Worm (Caenorhabditis elegans): ENCODE measurements around the gene Y73C8C.8.

The Y73C8C.8 gene

DNA sequence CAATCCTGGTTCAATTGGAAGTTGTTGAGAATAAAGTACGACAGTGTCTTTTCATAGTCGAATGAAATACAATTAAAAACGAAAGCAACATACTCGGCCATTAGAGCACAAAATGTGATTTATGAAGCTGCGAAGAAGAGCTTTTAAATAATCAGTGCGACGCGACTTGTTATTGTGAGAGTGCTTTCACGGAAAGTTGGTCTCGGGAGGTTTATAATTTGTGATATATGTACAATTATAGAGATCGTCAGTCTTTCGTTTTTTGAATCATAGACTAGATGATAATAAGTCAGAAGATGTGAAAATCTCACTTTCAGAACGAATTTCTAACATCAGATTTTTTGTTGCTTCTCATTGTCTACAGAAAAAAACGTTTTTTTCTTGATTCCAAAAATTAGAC is 51.6 kb downstream of the Y73C8C.8 start, which contains the start of gene srt-15:
Gene srt-15 (minus strand): TSS at position 101 of the 400 bp plus-strand sequence.
- no peak for TF ChIP-seq zfp-2 (tag; optimal IDR thresholded peaks at IDR 0.05)
- no peak for TF ChIP-seq daf-19 (GFP tag; conservative IDR thresholded peaks at IDR 0.05)
- TF ChIP-seq unc-130 (GFP tag; optimal IDR thresholded peaks at IDR 0.05) = no peak
- TF ChIP-seq F37D6.2 (tag; optimal IDR thresholded peaks at IDR 0.05) = no peak
- no peak for TF ChIP-seq D1046.2 (GFP tag; IDR thresholded peaks at IDR 0.05)
